Fruit fly (Drosophila melanogaster): ENCODE results near the gene alph.

Gene alph

dm6 chr3R:29591481-29592138 lies at the start of gene alph (continued):
- no peak for TF ChIP-seq CG6765 (GFP tag; optimal IDR thresholded peaks at IDR 0.05)
- no peak for TF ChIP-seq CG14965 (GFP tag; optimal IDR thresholded peaks at IDR 0.05; ENCODE audit: borderline replicate concordance)
- no peak for TF ChIP-seq sc (optimal IDR thresholded peaks at IDR 0.05)
- no peak for TF ChIP-seq sc (GFP tag; optimal IDR thresholded peaks at IDR 0.05)
- peak in 1 of 2 experiments; percentile 81 for TF ChIP-seq Pdp1 (GFP tag; optimal IDR thresholded peaks at IDR 0.05)
- TF ChIP-seq CG15696 (tag; optimal IDR thresholded peaks at IDR 0.05), result no peak
- TF ChIP-seq NK7.1 (GFP tag; optimal IDR thresholded peaks at IDR 0.05), result no peak
- TF ChIP-seq CG12744 (GFP tag; optimal IDR thresholded peaks at IDR 0.05), result peak; percentile 17
- peak; percentile 45 for TF ChIP-seq nmo (GFP tag; optimal IDR thresholded peaks at IDR 0.05)
- TF ChIP-seq CG12659 (GFP tag; optimal IDR thresholded peaks at IDR 0.05), result peak; percentile 52
- peak; percentile 46 for TF ChIP-seq btn (GFP tag; optimal IDR thresholded peaks at IDR 0.05)
- TF ChIP-seq CG11723 (GFP tag; optimal IDR thresholded peaks at IDR 0.05), result no peak
- peak; percentile 93 for TF ChIP-seq CG16863 (GFP tag; optimal IDR thresholded peaks at IDR 0.05)
- TF ChIP-seq bab2 (GFP tag; optimal IDR thresholded peaks at IDR 0.05), result no peak
- TF ChIP-seq CG12104 (GFP tag; optimal IDR thresholded peaks at IDR 0.05), result no peak
- TF ChIP-seq wek (GFP tag; optimal IDR thresholded peaks at IDR 0.05), result no peak
- TF ChIP-seq CG15011 (GFP tag; optimal IDR thresholded peaks at IDR 0.05), result no peak
- TF ChIP-seq Optix (GFP tag; IDR thresholded peaks at IDR 0.05), result 0 out of 3 replicates have a peak, but pooled peaks have one; percentile 28
- TF ChIP-seq dpn (GFP tag; optimal IDR thresholded peaks at IDR 0.05), result peak; percentile 6 to 50
- no peak for TF ChIP-seq hth (optimal IDR thresholded peaks at IDR 0.05)
- TF ChIP-seq aop (GFP tag; IDR thresholded peaks at IDR 0.05), result no peak
- TF ChIP-seq CHES-1-like (GFP tag; optimal IDR thresholded peaks at IDR 0.05), result peak; percentile 64
- peak; percentile 19 for TF ChIP-seq maf-S (GFP tag; optimal IDR thresholded peaks at IDR 0.05)
- peak; percentile 22 for TF ChIP-seq Fer1 (GFP tag; optimal IDR thresholded peaks at IDR 0.05)
- TF ChIP-seq CG11696 (GFP tag; IDR thresholded peaks at IDR 0.05), result no peak
- peak; percentile 28 for TF ChIP-seq CG8765 (GFP tag; IDR thresholded peaks at IDR 0.05)
- TF ChIP-seq NC2α (GFP tag; optimal IDR thresholded peaks at IDR 0.05), result no peak
- TF ChIP-seq pum (GFP tag; optimal IDR thresholded peaks at IDR 0.05), result no peak
- TF ChIP-seq CG18476 (GFP tag; optimal IDR thresholded peaks at IDR 0.05), result peak; percentile 8
- TF ChIP-seq CG31388 (GFP tag; optimal IDR thresholded peaks at IDR 0.05), result no peak
- TF ChIP-seq Neu2 (GFP tag; optimal IDR thresholded peaks at IDR 0.05; ENCODE audit: borderline replicate concordance), result no peak
- peak; percentile 16 for TF ChIP-seq Fer3 (tag; optimal IDR thresholded peaks at IDR 0.05)
- TF ChIP-seq fu2 (GFP tag; optimal IDR thresholded peaks at IDR 0.05), result peak; percentile 14
- no peak for TF ChIP-seq Jarid2 (GFP tag; optimal IDR thresholded peaks at IDR 0.05)
- no peak for TF ChIP-seq otp (GFP tag; IDR thresholded peaks at IDR 0.05)
- TF ChIP-seq CG11085 (GFP tag; IDR thresholded peaks at IDR 0.05), result no peak
- no peak for TF ChIP-seq salm (tag; optimal IDR thresholded peaks at IDR 0.05)
- peak in 1 of 3 experiments; percentile 54 for TF ChIP-seq Stat92E (GFP tag; optimal IDR thresholded peaks at IDR 0.05)
- no peak for TF ChIP-seq fd3F (GFP tag; optimal IDR thresholded peaks at IDR 0.05)
- TF ChIP-seq vnd (GFP tag; IDR thresholded peaks at IDR 0.05; ENCODE audit: partially characterized antibody), result peak; percentile 98
- peak; percentile 14 for TF ChIP-seq ewg (GFP tag; optimal IDR thresholded peaks at IDR 0.05)
- TF ChIP-seq CG1792 (GFP tag; optimal IDR thresholded peaks at IDR 0.05), result no peak
- peak; percentile 99 for TF ChIP-seq amos (GFP tag; IDR thresholded peaks at IDR 0.05; ENCODE audit: partially characterized antibody)
- TF ChIP-seq chn (GFP tag; optimal IDR thresholded peaks at IDR 0.05), result peak; percentile 30
- TF ChIP-seq Dfd (GFP tag; optimal IDR thresholded peaks at IDR 0.05), result no peak
- no peak for TF ChIP-seq Hr39 (optimal IDR thresholded peaks at IDR 0.05)
- peak; percentile 6 for TF ChIP-seq CG3407 (GFP tag; optimal IDR thresholded peaks at IDR 0.05)
- no peak for TF ChIP-seq kah (GFP tag; optimal IDR thresholded peaks at IDR 0.05)
- TF ChIP-seq z (GFP tag; IDR thresholded peaks at IDR 0.05), result no peak
- TF ChIP-seq Mad (GFP tag; optimal IDR thresholded peaks at IDR 0.05), result peak; percentile 64

Data from whole organism, embryonic.